Fruit fly (Drosophila melanogaster): Measurements from ENCODE around the gene qua.

- TF ChIP-seq lola (GFP tag; optimal IDR thresholded peaks at IDR 0.05) (no peak), brk (GFP tag; optimal IDR thresholded peaks at IDR 0.05) (no peak), Abd-B (GFP tag; optimal IDR thresholded peaks at IDR 0.05) (no peak), h (GFP tag; optimal IDR thresholded peaks at IDR 0.05) (no peak), psq (GFP tag; optimal IDR thresholded peaks at IDR 0.05) (no peak), Dfd (GFP tag; optimal IDR thresholded peaks at IDR 0.05) (peak; percentile 66)
Observed at dm6 chr2L:17448435-17448834, 48.6 kb downstream of the qua start.

All from whole organism, wandering third instar larva.